Worm (Caenorhabditis elegans): ENCODE measurements around the gene R166.2.

DNA sequence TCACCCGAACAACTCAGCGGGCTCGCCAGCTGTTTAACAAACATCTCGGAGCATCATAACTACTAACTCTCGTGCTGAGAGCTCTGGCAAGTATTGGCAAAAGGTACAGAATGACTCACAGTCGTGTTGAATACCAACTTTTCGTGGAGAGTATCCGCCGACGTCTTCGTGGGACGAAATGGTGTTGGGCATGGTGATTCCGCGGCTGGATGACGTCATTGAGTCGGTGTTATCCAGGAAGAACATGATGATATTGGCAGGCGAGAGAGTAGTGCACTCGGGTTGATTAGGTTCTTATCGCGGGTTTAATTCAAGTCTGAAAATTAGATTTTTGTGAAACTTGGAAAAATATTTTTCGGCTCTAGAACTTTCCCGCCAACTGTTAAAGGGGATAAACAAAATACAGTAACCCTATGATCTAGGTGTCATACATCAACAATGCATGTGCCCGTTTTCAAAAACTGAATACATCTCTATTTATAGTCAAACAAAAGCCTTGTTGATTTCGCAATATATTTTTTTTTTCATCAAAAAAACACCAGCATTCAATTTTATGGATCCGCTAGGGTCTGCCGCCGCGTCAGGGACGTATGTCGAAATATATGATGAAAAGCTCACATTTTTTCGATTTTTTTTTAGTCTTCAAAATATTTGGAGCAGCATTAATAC, 16.0 kb upstream of the R166.2 start:
- TF ChIP-seq snpc-4 (tag; optimal IDR thresholded peaks at IDR 0.05) = no peak
- TF ChIP-seq ces-1 (GFP tag; optimal IDR thresholded peaks at IDR 0.05) = no peak
- no peak for TF ChIP-seq R02D3.7 (tag; optimal IDR thresholded peaks at IDR 0.05)
- TF ChIP-seq nhr-6 (tag; optimal IDR thresholded peaks at IDR 0.05) = no peak
- TF ChIP-seq lin-39 (tag; optimal IDR thresholded peaks at IDR 0.05) = no peak
- TF ChIP-seq jun-1 (tag; optimal IDR thresholded peaks at IDR 0.05) = no peak
- no peak for TF ChIP-seq ceh-82 (tag; optimal IDR thresholded peaks at IDR 0.05)
- peak; percentile 81; the same call in 1 of the 2 replicates for TF ChIP-seq D1046.2 (GFP tag; IDR thresholded peaks at IDR 0.05)
- no peak for TF ChIP-seq lin-29 (GFP tag; IDR thresholded peaks at IDR 0.05)
